Fruit fly (Drosophila melanogaster) whole organism, embryonic: ENCODE data around the gene Pdhb.
A peak's percentile ranks its signal among the peaks of the same experiment; 100 is the strongest.

Source experiments
- CG10209 ChIP-seq: fragments of 200-800 bp; sonication (Bioruptor generic); optimal IDR thresholded peaks from 3 replicates; lab custom pipeline; 2017; ENCODE audit warnings: missing biosample characterization, mild to moderate bottlenecking, missing genetic modification characterization, missing genetic modification reagents
- CG10274 ChIP-seq: fragments of 200-800 bp; sonication (Bioruptor generic); optimal IDR thresholded peaks from 3 replicates; lab custom pipeline; 2017; ENCODE audit warnings: missing biosample characterization, mild to moderate bottlenecking, missing genetic modification characterization
- CG11504 ChIP-seq: fragments of 200-800 bp; sonication (Bioruptor generic); optimal IDR thresholded peaks from 3 replicates; lab custom pipeline; 2019; ENCODE audit warnings: missing biosample characterization, mild to moderate bottlenecking, missing genetic modification characterization, moderate library complexity
- CG12071 ChIP-seq: fragments of 200-800 bp; sonication (Bioruptor generic); optimal IDR thresholded peaks from 3 replicates; lab custom pipeline; 2018; ENCODE audit warnings: missing biosample characterization, mild to moderate bottlenecking, missing genetic modification characterization
- CG13775 ChIP-seq: fragments of 200-800 bp; sonication (Bioruptor generic); optimal IDR thresholded peaks from 3 replicates; lab custom pipeline; 2017; ENCODE audit warnings: missing biosample characterization, mild to moderate bottlenecking, missing genetic modification characterization
- CG13894 ChIP-seq: fragments of 200-800 bp; sonication (Bioruptor generic); optimal IDR thresholded peaks from 3 replicates; lab custom pipeline; 2018; ENCODE audit warnings: missing biosample characterization, mild to moderate bottlenecking, missing genetic modification characterization, moderate library complexity
- CG15696 ChIP-seq: fragments of 200-800 bp; sonication (Bioruptor generic); optimal IDR thresholded peaks from 2 replicates; lab custom pipeline; 2019; ENCODE audit warnings: missing biosample characterization, mild to moderate bottlenecking, missing genetic modification characterization, moderate library complexity
- CG1602 ChIP-seq: fragments of 200-800 bp; sonication (Bioruptor generic); optimal IDR thresholded peaks from 3 replicates; lab custom pipeline; 2016; ENCODE audit warnings: missing biosample characterization, missing genetic modification characterization
- CG17612 ChIP-seq: fragments of 200-800 bp; sonication (Bioruptor generic); IDR thresholded peaks from 2 replicates; pipeline ENCODE4 v1.3.6; 2022; ENCODE audit warnings: missing biosample characterization, missing genetic modification characterization
- CG4360 ChIP-seq: fragments of 200-800 bp; sonication (Bioruptor generic); IDR thresholded peaks from 2 replicates; pipeline ENCODE4 v1.3.6; 2022; ENCODE audit warnings: missing biosample characterization, missing genetic modification characterization
- CG4730 ChIP-seq: fragments of 200-800 bp; sonication (Bioruptor generic); IDR thresholded peaks from 2 replicates; pipeline ENCODE4 v1.3.6; 2022; ENCODE audit warnings: missing biosample characterization, missing genetic modification characterization
- CG5245 ChIP-seq: fragments of 200-800 bp; sonication (Bioruptor generic); optimal IDR thresholded peaks from 3 replicates; lab custom pipeline; 2016; ENCODE audit warnings: missing biosample characterization, missing genetic modification characterization
- CG6272 ChIP-seq: fragments of 200-800 bp; sonication (Bioruptor generic); IDR thresholded peaks from 2 replicates; pipeline ENCODE4 v1.3.6; 2022; ENCODE audit warnings: missing biosample characterization, missing genetic modification characterization
- CG8290 ChIP-seq, 3 experiments: fragments of 200-800 bp; sonication (Bioruptor generic); optimal IDR thresholded peaks; 2 replicates each; lab custom pipeline; 2016 to 2019; ENCODE audit warnings: missing biosample characterization in 3 of 3, missing genetic modification characterization in 3 of 3, mild to moderate bottlenecking in 2 of 3, moderate library complexity in 1 of 3
- CG9609 ChIP-seq: fragments of 200-800 bp; sonication (Bioruptor generic); optimal IDR thresholded peaks from 3 replicates; lab custom pipeline; 2016; ENCODE audit warnings: missing biosample characterization, missing genetic modification characterization
- CG9876 ChIP-seq: fragments of 200-800 bp; sonication (Bioruptor generic); optimal IDR thresholded peaks from 2 replicates; lab custom pipeline; 2016; ENCODE audit warnings: missing biosample characterization, missing genetic modification characterization
- CHES-1-like ChIP-seq: fragments of 200-800 bp; sonication (Bioruptor generic); optimal IDR thresholded peaks from 2 replicates; lab custom pipeline; 2016; ENCODE audit warnings: missing biosample characterization, missing genetic modification characterization
- CkIIα-i1 ChIP-seq: fragments of 200-800 bp; sonication (Bioruptor generic); IDR thresholded peaks from 2 replicates; pipeline ENCODE4 v1.3.6; 2022; ENCODE audit warnings: missing biosample characterization, missing genetic modification characterization
- D19A ChIP-seq: fragments of 200-800 bp; optimal IDR thresholded peaks from 3 replicates; lab custom pipeline; 2019; ENCODE audit warnings: missing biosample characterization, mild to moderate bottlenecking, missing genetic modification characterization, moderate library complexity
- Elba2 ChIP-seq: fragments of 200-800 bp; sonication (Bioruptor generic); optimal IDR thresholded peaks from 3 replicates; lab custom pipeline; 2016; ENCODE audit warnings: missing biosample characterization, missing genetic modification characterization
- Gug ChIP-seq: fragments of 200-800 bp; sonication (Bioruptor generic); IDR thresholded peaks from 4 replicates; pipeline ENCODE4 v1.3.6; 2022; ENCODE audit warnings: missing biosample characterization, missing genetic modification characterization
- HLH3B ChIP-seq: fragments of 200-800 bp; sonication (Bioruptor generic); IDR thresholded peaks from 2 replicates; pipeline ENCODE4 v1.3.6; 2022; ENCODE audit warnings: missing biosample characterization, missing genetic modification characterization
- HmgD ChIP-seq: fragments of 200-800 bp; sonication (Bioruptor generic); optimal IDR thresholded peaks from 3 replicates; lab custom pipeline; 2016; ENCODE audit warnings: missing biosample characterization, missing genetic modification characterization
- Jarid2 ChIP-seq: fragments of 200-800 bp; sonication (Bioruptor generic); optimal IDR thresholded peaks from 3 replicates; lab custom pipeline; 2017; ENCODE audit warnings: mild to moderate bottlenecking, missing biosample characterization, missing genetic modification reagents, missing genetic modification characterization
- Lhr ChIP-seq: fragments of 200-800 bp; sonication (Bioruptor generic); optimal IDR thresholded peaks from 3 replicates; lab custom pipeline; 2017; ENCODE audit warnings: mild to moderate bottlenecking, missing biosample characterization, missing genetic modification reagents, missing genetic modification characterization
- MESR4 ChIP-seq: fragments of 200-800 bp; sonication (Bioruptor generic); optimal IDR thresholded peaks from 2 replicates; lab custom pipeline; 2018; ENCODE audit warnings: missing biosample characterization, mild to moderate bottlenecking, missing genetic modification characterization, moderate library complexity
- Nf-YB ChIP-seq: fragments of 200-800 bp; sonication (Bioruptor generic); optimal IDR thresholded peaks from 3 replicates; lab custom pipeline; 2019; ENCODE audit warnings: missing biosample characterization, mild to moderate bottlenecking, missing genetic modification characterization, moderate library complexity
- Oli ChIP-seq: fragments of 200-800 bp; sonication (Bioruptor generic); optimal IDR thresholded peaks from 2 replicates; lab custom pipeline; 2018; ENCODE audit warnings: missing biosample characterization, mild to moderate bottlenecking, missing genetic modification characterization, moderate library complexity
- Ptx1 ChIP-seq: fragments of 200-800 bp; sonication (Bioruptor generic); IDR thresholded peaks from 2 replicates; pipeline ENCODE4 v1.3.6; 2022; ENCODE audit warnings: missing biosample characterization, missing genetic modification characterization
- Rfx ChIP-seq: fragments of 200-800 bp; sonication (Bioruptor generic); IDR thresholded peaks from 2 replicates; pipeline ENCODE4 v1.3.6; 2022; ENCODE audit warnings: missing biosample characterization, missing genetic modification characterization
- Sin3A ChIP-seq: fragments of >200 bp; optimal IDR thresholded peaks from 2 replicates; lab custom pipeline; 2018
- Tbp ChIP-seq: fragments of >200 bp; optimal IDR thresholded peaks from 2 replicates; lab custom pipeline; 2018; ENCODE audit warnings: missing biosample characterization, missing genetic modification characterization
- bigmax ChIP-seq: fragments of 200-800 bp; sonication (Bioruptor generic); optimal IDR thresholded peaks from 2 replicates; lab custom pipeline; 2018; ENCODE audit warnings: missing biosample characterization, mild to moderate bottlenecking, missing genetic modification characterization
- bowl ChIP-seq: fragments of 200-800 bp; sonication (Bioruptor generic); IDR thresholded peaks from 2 replicates; pipeline ENCODE4 v1.3.6; 2022; ENCODE audit warnings: missing biosample characterization, missing genetic modification characterization
- crol ChIP-seq: fragments of 200-800 bp; sonication (Bioruptor generic); IDR thresholded peaks from 2 replicates; pipeline ENCODE4 v1.3.6; 2022; ENCODE audit warnings: missing biosample characterization, missing genetic modification characterization
- dan ChIP-seq: fragments of 200-800 bp; sonication (Bioruptor generic); IDR thresholded peaks from 2 replicates; pipeline ENCODE4 v1.3.6; 2022; ENCODE audit warnings: missing biosample characterization, missing genetic modification characterization
- dysf ChIP-seq: fragments of 200-800 bp; sonication (Bioruptor generic); IDR thresholded peaks from 3 replicates; pipeline ENCODE4 v1.3.6; 2022; ENCODE audit warnings: missing biosample characterization, missing genetic modification characterization
- eve ChIP-seq, 2 experiments: fragments of >200 bp; optimal IDR thresholded peaks; 2 replicates each; lab custom pipeline; 2017; ENCODE audit warnings: missing biosample characterization in 2 of 2, missing genetic modification characterization in 2 of 2
- insv ChIP-seq, 2 experiments: fragments of 200-800 bp; sonication (Bioruptor generic); optimal IDR thresholded peaks; 3 replicates each; lab custom pipeline; 2016 to 2018; ENCODE audit warnings: missing biosample characterization in 2 of 2, missing genetic modification characterization in 2 of 2
- kay ChIP-seq: fragments of 200-800 bp; sonication (Bioruptor generic); optimal IDR thresholded peaks from 2 replicates; lab custom pipeline; 2016; ENCODE audit warnings: missing biosample characterization, missing genetic modification characterization
- mirr ChIP-seq: fragments of 200-800 bp; sonication (Bioruptor generic); optimal IDR thresholded peaks from 3 replicates; lab custom pipeline; 2018; ENCODE audit warnings: missing biosample characterization, mild to moderate bottlenecking, missing genetic modification characterization
- onecut ChIP-seq: fragments of 200-800 bp; sonication (Bioruptor generic); IDR thresholded peaks from 2 replicates; pipeline ENCODE4 v1.3.6; 2022; ENCODE audit warnings: missing biosample characterization, missing genetic modification characterization
- psq ChIP-seq: fragments of 200-800 bp; sonication (Bioruptor generic); optimal IDR thresholded peaks from 2 replicates; lab custom pipeline; 2017; ENCODE audit warnings: missing biosample characterization, missing genetic modification characterization
- ranshi ChIP-seq: fragments of 200-800 bp; sonication (Bioruptor generic); IDR thresholded peaks from 2 replicates; pipeline ENCODE4 v1.3.6; 2022; ENCODE audit warnings: missing biosample characterization, missing genetic modification characterization
- sens ChIP-seq: fragments of 200-800 bp; sonication (Bioruptor generic); peaks from one replicate; lab custom pipeline; 2016; ENCODE audit warnings: missing biosample characterization, missing genetic modification characterization
- slbo ChIP-seq: fragments of 200-800 bp; sonication (Bioruptor generic); IDR thresholded peaks from 2 replicates; pipeline ENCODE4 v1.3.6; 2022; ENCODE audit warnings: missing biosample characterization, missing genetic modification characterization
- sna ChIP-seq: fragments of 200-800 bp; sonication (Bioruptor generic); IDR thresholded peaks from 2 replicates; pipeline ENCODE4 v1.3.6; 2022; ENCODE audit warnings: missing biosample characterization, missing genetic modification characterization; ENCODE audit not compliant: partially characterized antibody
- sqz ChIP-seq: fragments of 200-800 bp; sonication (Bioruptor generic); optimal IDR thresholded peaks from 3 replicates; lab custom pipeline; 2018; ENCODE audit warnings: missing biosample characterization, mild to moderate bottlenecking, missing genetic modification characterization
- ssp ChIP-seq: fragments of 200-800 bp; sonication (Bioruptor generic); IDR thresholded peaks from 2 replicates; pipeline ENCODE4 v1.3.6; 2022; ENCODE audit warnings: missing biosample characterization, missing genetic modification characterization
- stc ChIP-seq: fragments of 200-800 bp; sonication (Bioruptor generic); IDR thresholded peaks from 2 replicates; pipeline ENCODE4 v1.3.6; 2022; ENCODE audit warnings: missing biosample characterization, missing genetic modification characterization
- twi ChIP-seq: fragments of 200-800 bp; optimal IDR thresholded peaks from 2 replicates; lab custom pipeline; 2019; ENCODE audit warnings: missing biosample characterization, mild to moderate bottlenecking, missing genetic modification characterization, moderate library complexity
- yki ChIP-seq: fragments of >200 bp; optimal IDR thresholded peaks from 3 replicates; lab custom pipeline; 2018

Pdhb gene

dm6 chr3R:29130902-29131621, 18.2 kb downstream of the Pdhb start, which contains the start of the genes dgt6 and Vha100-1 (continued):
- TF ChIP-seq Nf-YB (GFP tag; lab: Kevin White, UChicago) (no peak), dan (GFP tag; lab: Robert Waterston, UW) (no peak), sens (GFP tag; lab: Kevin White, UChicago) (peak; percentile 74), Ptx1 (GFP tag; lab: Robert Waterston, UW) (no peak), CG11504 (no peak), CG6272 (GFP tag; lab: Robert Waterston, UW) (no peak), Gug (GFP tag; lab: Robert Waterston, UW) (no peak), bigmax (GFP tag; lab: Kevin White, UChicago) (no peak), CG13894 (tag; lab: Kevin White, UChicago) (no peak), yki (lab: Kevin White, UChicago) (no peak), CG5245 (GFP tag; lab: Kevin White, UChicago) (no peak), kay (peak; percentile 26), CG13775 (no peak), Oli (tag; lab: Kevin White, UChicago) (no peak), slbo (GFP tag; lab: Robert Waterston, UW) (no peak), CG9876 (GFP tag; lab: Kevin White, UChicago) (no peak), CkIIα-i1 (no peak), crol (GFP tag; lab: Robert Waterston, UW) (no peak), CHES-1-like (GFP tag; lab: Kevin White, UChicago) (no peak), Sin3A (lab: Kevin White, UChicago) (peak; percentile 24), CG1602 (GFP tag; lab: Kevin White, UChicago) (no peak), ssp (GFP tag; lab: Robert Waterston, UW) (peak; percentile 87), CG15696 (tag; lab: Kevin White, UChicago) (peak; percentile 34), insv (GFP tag; optimal IDR thresholded peaks at IDR 0.05; lab: Kevin White, UChicago) (peak in 1 of 2 experiments; percentile 13), HmgD (GFP tag; lab: Kevin White, UChicago) (no peak), CG17612 (GFP tag; lab: Robert Waterston, UW) (no peak), eve (GFP tag; optimal IDR thresholded peaks at IDR 0.05; lab: Kevin White, UChicago) (no peak), Lhr (GFP tag; lab: Kevin White, UChicago) (peak; percentile 38), bowl (GFP tag; lab: Robert Waterston, UW) (no peak), CG4730 (GFP tag; lab: Robert Waterston, UW) (no peak), Rfx (GFP tag; lab: Robert Waterston, UW) (0 out of 2 replicates have a peak, but pooled peaks have one; percentile 8), HLH3B (GFP tag; lab: Robert Waterston, UW) (no peak), psq (GFP tag; lab: Kevin White, UChicago) (no peak), Jarid2 (GFP tag; lab: Kevin White, UChicago) (peak; percentile 32), MESR4 (GFP tag; lab: Kevin White, UChicago) (peak; percentile 69), CG12071 (GFP tag; lab: Kevin White, UChicago) (no peak), onecut (peak; percentile 95), CG9609 (GFP tag; lab: Kevin White, UChicago) (no peak), Elba2 (GFP tag; lab: Kevin White, UChicago) (peak; percentile 11), CG8290 (GFP tag; optimal IDR thresholded peaks at IDR 0.05; lab: Kevin White, UChicago) (no peak), CG8290 (tag; optimal IDR thresholded peaks at IDR 0.05; lab: Kevin White, UChicago) (no peak), dysf (GFP tag; lab: Robert Waterston, UW) (no peak), twi (tag; lab: Kevin White, UChicago) (no peak), mirr (GFP tag; lab: Kevin White, UChicago) (no peak), CG10209 (GFP tag; lab: Kevin White, UChicago) (no peak), ranshi (GFP tag; lab: Robert Waterston, UW) (no peak), D19A (no peak), stc (no peak), Tbp (no peak), sqz (GFP tag; lab: Kevin White, UChicago) (no peak), sna (GFP tag; lab: Robert Waterston, UW) (no peak), CG4360 (peak; percentile 80), CG10274 (GFP tag; lab: Kevin White, UChicago) (no peak)
